Worm (Caenorhabditis elegans): ENCODE measurements around the gene sas-5.

The sas-5 gene

DNA sequence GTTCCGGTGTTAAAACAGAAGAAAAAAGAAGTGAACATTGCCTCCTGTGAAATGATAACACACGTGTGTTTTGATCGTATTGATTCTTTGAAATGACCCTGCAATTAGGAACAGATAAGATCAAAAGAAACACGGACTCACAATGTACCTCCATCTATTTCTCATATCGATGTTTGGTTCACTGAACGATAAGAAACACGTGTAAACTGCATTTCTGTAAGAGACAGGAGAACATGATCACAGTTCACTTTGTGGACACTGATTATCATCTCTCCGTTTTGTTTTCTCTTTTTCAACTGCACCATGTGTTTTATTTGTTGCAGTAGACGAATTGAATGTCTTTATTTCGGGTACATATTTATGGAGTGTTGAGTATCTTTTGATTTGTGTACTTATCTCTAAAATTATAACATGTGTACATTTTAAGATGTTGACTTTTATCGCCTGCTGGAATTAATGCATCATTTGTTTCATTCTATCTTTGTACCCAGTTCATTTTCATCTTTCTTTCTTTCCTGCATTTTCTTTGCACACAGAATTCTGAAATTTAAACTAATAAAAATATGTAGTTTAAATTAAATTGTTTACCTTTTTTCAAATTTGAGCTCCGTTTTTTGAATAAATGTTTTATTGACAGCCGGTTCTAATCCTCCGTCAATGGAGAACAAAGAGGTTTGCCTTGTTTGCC, 37.6 kb upstream of the sas-5 start, which contains the start of the genes H12C20.7 and nhr-68:
H12C20.7 (minus strand) TSS at position 188 of the 688 bp plus-strand sequence.
nhr-68 (plus strand) TSS at position 638 of the 688 bp plus-strand sequence.
- TF ChIP-seq dve-1 (tag; optimal IDR thresholded peaks at IDR 0.05) (peak; percentile 64), elt-2 (tag; optimal IDR thresholded peaks at IDR 0.05) (peak; percentile 96), unc-3 (GFP tag; conservative IDR thresholded peaks at IDR 0.05) (no peak), unc-3 (tag; optimal IDR thresholded peaks at IDR 0.05) (no peak)

DNA sequence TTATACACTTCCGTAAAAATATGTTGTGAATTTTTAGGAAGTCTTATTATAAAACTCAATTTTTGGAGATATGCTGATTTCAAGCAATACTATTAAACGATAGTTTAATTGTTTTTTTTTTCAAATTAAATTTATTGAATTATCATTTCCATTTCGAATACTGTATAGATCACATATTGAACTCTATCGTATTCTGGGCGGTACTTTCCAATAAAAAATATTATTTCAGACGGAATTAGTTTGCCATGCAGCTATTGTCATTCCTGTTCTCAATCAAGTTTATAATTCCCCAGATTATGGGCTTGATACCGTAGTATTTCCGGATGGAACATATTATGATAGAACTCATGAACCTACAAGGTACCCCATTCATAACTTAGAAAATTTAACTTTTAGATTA, 36.0 kb upstream of the sas-5 start:
- no peak for TF ChIP-seq lim-6 (tag; optimal IDR thresholded peaks at IDR 0.05)
- no peak for TF ChIP-seq unc-55 (GFP tag; optimal IDR thresholded peaks at IDR 0.05)
- TF ChIP-seq hlh-8 (tag; optimal IDR thresholded peaks at IDR 0.05): no peak
- TF ChIP-seq nfya-1 (tag; optimal IDR thresholded peaks at IDR 0.05): no peak
- TF ChIP-seq ceh-6 (GFP tag; optimal IDR thresholded peaks at IDR 0.05): no peak
- TF ChIP-seq zip-5 (tag; optimal IDR thresholded peaks at IDR 0.05): no peak
- no peak for TF ChIP-seq fkh-10 (GFP tag; optimal IDR thresholded peaks at IDR 0.05)
- no peak for TF ChIP-seq ets-4 (tag; optimal IDR thresholded peaks at IDR 0.05)
- TF ChIP-seq elt-4 (tag; optimal IDR thresholded peaks at IDR 0.05): no peak

DNA sequence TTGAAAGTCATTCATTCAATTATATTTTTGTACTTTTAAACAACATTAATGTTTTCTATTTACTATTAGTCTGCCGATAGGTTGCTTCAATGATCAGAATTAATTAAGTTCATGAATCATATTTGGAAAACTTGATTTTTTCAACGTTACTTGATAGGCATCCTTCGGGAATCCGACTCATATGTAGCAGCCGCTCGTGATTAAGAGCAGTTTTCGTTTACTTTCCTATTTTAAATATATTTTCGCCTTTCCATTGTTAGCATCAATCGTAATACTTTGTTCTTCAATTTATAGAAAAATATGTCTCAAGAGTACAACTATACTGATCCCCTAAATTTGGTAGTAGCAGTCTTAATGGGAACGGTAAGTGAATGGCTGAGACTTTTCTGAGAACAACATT, 29.7 kb upstream of the sas-5 start, which contains the start of gene srx-90:
srx-90 (plus strand) TSS at position 301 of the 400 bp plus-strand sequence.
- no peak for TF ChIP-seq rnt-1 (tag; optimal IDR thresholded peaks at IDR 0.05)
- TF ChIP-seq nhr-11 (tag; optimal IDR thresholded peaks at IDR 0.05): no peak
- no peak for TF ChIP-seq ceh-22 (tag; optimal IDR thresholded peaks at IDR 0.05)
- no peak for TF ChIP-seq fkh-10 (GFP tag; optimal IDR thresholded peaks at IDR 0.05)
- TF ChIP-seq elt-4 (tag; optimal IDR thresholded peaks at IDR 0.05): no peak
- TF ChIP-seq ceh-18 (tag; optimal IDR thresholded peaks at IDR 0.05): no peak
- no peak for TF ChIP-seq ceh-48 (tag; optimal IDR thresholded peaks at IDR 0.05)
- no peak for TF ChIP-seq pag-3 (tag; optimal IDR thresholded peaks at IDR 0.05; ENCODE audit: borderline replicate concordance)
- TF ChIP-seq ceh-24 (tag; optimal IDR thresholded peaks at IDR 0.05): no peak
- no peak for TF ChIP-seq nfya-1 (tag; optimal IDR thresholded peaks at IDR 0.05)

DNA sequence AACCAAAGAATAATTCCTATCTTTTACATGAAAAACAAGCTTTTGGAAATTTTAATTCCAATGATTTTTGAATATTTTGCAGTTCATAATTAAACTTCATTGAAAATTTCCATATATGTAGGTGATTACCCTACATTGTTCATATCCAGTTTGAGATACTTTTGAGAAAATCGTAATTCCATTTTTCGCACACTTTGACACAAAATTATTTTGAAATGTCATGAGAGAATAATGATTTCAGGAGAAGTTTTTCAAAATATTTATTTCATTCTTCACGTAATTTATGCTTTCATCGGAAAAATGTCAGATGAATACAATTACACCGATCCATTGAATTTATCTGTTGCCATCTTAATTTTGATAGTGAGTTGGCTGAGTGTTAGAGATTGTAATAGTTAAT, 27.3 kb upstream of the sas-5 start, which contains the start of gene srx-88:
srx-88 (plus strand) TSS at position 301 of the 400 bp plus-strand sequence.
- TF ChIP-seq ceh-22 (tag; optimal IDR thresholded peaks at IDR 0.05) (no peak), K09A11.1 (tag; optimal IDR thresholded peaks at IDR 0.05; ENCODE audit: insufficient read depth) (no peak), pat-9 (tag; optimal IDR thresholded peaks at IDR 0.05) (no peak), ets-4 (tag; optimal IDR thresholded peaks at IDR 0.05) (no peak)

DNA sequence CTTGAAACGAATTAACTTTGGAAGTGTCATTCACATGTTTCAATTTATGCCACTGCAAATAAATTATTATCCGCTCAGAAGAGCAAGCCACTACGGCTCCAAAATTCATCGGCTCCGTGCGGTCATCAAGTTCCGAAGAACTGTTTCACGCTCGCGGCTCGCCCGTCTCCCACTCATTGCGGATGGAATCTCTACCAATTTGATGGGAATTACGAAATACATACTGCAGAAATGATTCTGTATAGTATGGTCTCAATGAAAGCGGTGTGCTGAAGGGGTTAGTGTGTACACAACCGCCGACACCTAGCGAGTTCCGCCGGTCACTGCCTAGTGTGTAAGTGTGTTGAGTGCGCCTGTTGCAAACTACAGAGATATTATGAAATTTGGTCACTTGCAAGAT, 25.4 kb upstream of the sas-5 start:
- TF ChIP-seq hlh-13 (GFP tag; optimal IDR thresholded peaks at IDR 0.05) (no peak), ama-1 (optimal IDR thresholded peaks at IDR 0.05) (peak; percentile 1)

DNA sequence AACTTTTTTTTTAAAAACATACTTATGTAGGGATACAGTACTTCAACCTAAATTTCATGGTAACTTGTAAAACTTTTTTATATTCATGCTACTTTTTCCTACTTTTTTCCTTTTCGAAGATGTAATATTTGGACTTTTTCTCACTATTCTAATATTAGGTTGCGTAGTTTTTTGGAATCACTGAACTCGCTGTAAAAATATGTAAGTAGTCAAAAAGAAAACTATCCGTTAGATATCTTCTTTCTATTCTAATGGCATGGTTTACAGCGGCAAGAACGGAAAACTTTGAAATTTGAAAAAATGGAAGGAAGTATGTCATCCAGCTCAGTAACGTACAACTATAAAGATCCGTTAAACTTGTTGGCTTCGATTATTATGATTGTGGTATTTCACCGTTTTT, 21.1 kb upstream of the sas-5 start, which contains the start of gene srx-82:
srx-82 (plus strand) TSS at position 301 of the 400 bp plus-strand sequence.
- TF ChIP-seq fkh-6 (tag; optimal IDR thresholded peaks at IDR 0.05) (no peak), pax-1 (tag; optimal IDR thresholded peaks at IDR 0.05) (no peak), rnt-1 (tag; optimal IDR thresholded peaks at IDR 0.05) (no peak), ceh-48 (tag; optimal IDR thresholded peaks at IDR 0.05) (no peak), hlh-13 (GFP tag; optimal IDR thresholded peaks at IDR 0.05) (no peak)

DNA sequence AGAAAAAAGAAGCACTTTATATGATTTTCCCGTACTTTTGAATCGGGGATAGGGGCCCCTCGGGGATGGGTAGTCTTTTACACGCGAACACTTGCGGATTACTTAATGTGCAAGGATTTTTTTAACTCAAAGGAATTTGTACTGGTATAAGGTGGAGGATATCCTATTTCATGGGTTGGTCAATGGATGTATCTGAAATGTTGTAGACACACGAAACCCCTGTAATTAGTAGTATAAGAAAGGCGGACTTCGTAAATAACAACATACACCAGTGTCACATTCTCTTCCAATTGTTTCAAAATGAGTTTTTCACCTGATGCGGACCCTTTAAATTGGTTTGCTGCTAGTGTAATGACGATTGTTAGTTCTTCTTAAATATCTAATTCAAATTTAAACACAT, 17.1 kb upstream of the sas-5 start, which contains the start of gene srx-80:
srx-80 (plus strand) TSS at position 301 of the 400 bp plus-strand sequence.
- TF ChIP-seq C38D4.7 (GFP tag; optimal IDR thresholded peaks at IDR 0.05): no peak
- TF ChIP-seq ceh-45 (GFP tag; IDR thresholded peaks at IDR 0.05): no peak
- no peak for TF ChIP-seq pha-2 (tag; optimal IDR thresholded peaks at IDR 0.05)
- no peak for TF ChIP-seq ztf-16 (tag; optimal IDR thresholded peaks at IDR 0.05)
- TF ChIP-seq ceh-18 (tag; optimal IDR thresholded peaks at IDR 0.05): no peak
- TF ChIP-seq ceh-19 (GFP tag; optimal IDR thresholded peaks at IDR 0.05): no peak
- TF ChIP-seq pat-9 (tag; optimal IDR thresholded peaks at IDR 0.05): no peak
- no peak for TF ChIP-seq fkh-6 (tag; optimal IDR thresholded peaks at IDR 0.05)
- TF ChIP-seq T23F11.4 (GFP tag; optimal IDR thresholded peaks at IDR 0.05): no peak
- TF ChIP-seq F13H6.1 (tag; optimal IDR thresholded peaks at IDR 0.05): no peak
- no peak for TF ChIP-seq gmeb-2 (tag; optimal IDR thresholded peaks at IDR 0.05)
- TF ChIP-seq unc-55 (GFP tag; optimal IDR thresholded peaks at IDR 0.05): no peak
- no peak for TF ChIP-seq K02D7.2 (tag; optimal IDR thresholded peaks at IDR 0.05)
- no peak for TF ChIP-seq lin-11 (tag; optimal IDR thresholded peaks at IDR 0.05)
- TF ChIP-seq ceh-9 (tag; optimal IDR thresholded peaks at IDR 0.05): no peak
- no peak for TF ChIP-seq hlh-13 (GFP tag; optimal IDR thresholded peaks at IDR 0.05)
- TF ChIP-seq pros-1 (tag; optimal IDR thresholded peaks at IDR 0.05): no peak
- no peak for TF ChIP-seq fkh-10 (GFP tag; optimal IDR thresholded peaks at IDR 0.05)

Measured in whole organism, late embryonic.